Fruit fly (Drosophila melanogaster) whole organism, embryonic: Measurements from ENCODE around the gene CG32813.
A peak's percentile ranks its signal among the peaks of the same experiment; 100 is the strongest.

Experiments
- Asciz ChIP-seq: fragments of 200-800 bp; sonication (Bioruptor generic); optimal IDR thresholded peaks from 2 replicates; lab custom pipeline; 2017; ENCODE audit warnings: missing biosample characterization, mild to moderate bottlenecking, missing genetic modification characterization, missing genetic modification reagents
- Atf3 ChIP-seq: fragments of 200-800 bp; sonication (Bioruptor generic); optimal IDR thresholded peaks from 3 replicates; lab custom pipeline; 2016; ENCODE audit warnings: missing biosample characterization, missing genetic modification characterization
- CG10543 ChIP-seq: fragments of 200-800 bp; sonication (Bioruptor generic); optimal IDR thresholded peaks from 3 replicates; lab custom pipeline; 2017; ENCODE audit warnings: missing biosample characterization, mild to moderate bottlenecking, missing genetic modification characterization, moderate library complexity
- CG12744 ChIP-seq: fragments of 200-800 bp; sonication (Bioruptor generic); optimal IDR thresholded peaks from 2 replicates; lab custom pipeline; 2016; ENCODE audit warnings: missing biosample characterization, missing genetic modification characterization
- CG12769 ChIP-seq: fragments of 200-800 bp; sonication (Bioruptor generic); optimal IDR thresholded peaks from 2 replicates; lab custom pipeline; 2019; ENCODE audit warnings: missing biosample characterization, mild to moderate bottlenecking, missing genetic modification characterization, moderate library complexity
- CG14860 ChIP-seq: fragments of 200-800 bp; sonication (Bioruptor generic); IDR thresholded peaks from 3 replicates; pipeline ENCODE4 v1.3.6; 2022; ENCODE audit warnings: missing biosample characterization, missing genetic modification characterization; ENCODE audit not compliant: partially characterized antibody
- CG15011 ChIP-seq: fragments of 200-800 bp; sonication (Bioruptor generic); optimal IDR thresholded peaks from 3 replicates; lab custom pipeline; 2018; ENCODE audit warnings: missing biosample characterization, mild to moderate bottlenecking, missing genetic modification characterization
- CG15601 ChIP-seq: fragments of 200-800 bp; sonication (Bioruptor generic); optimal IDR thresholded peaks from 3 replicates; lab custom pipeline; 2019; ENCODE audit warnings: missing biosample characterization, mild to moderate bottlenecking, missing genetic modification characterization, moderate library complexity
- CG17385 ChIP-seq: fragments of 200-800 bp; sonication (Bioruptor generic); optimal IDR thresholded peaks from 3 replicates; lab custom pipeline; 2018; ENCODE audit warnings: missing biosample characterization, mild to moderate bottlenecking, missing genetic modification characterization
- CG17568 ChIP-seq: fragments of 200-800 bp; sonication (Bioruptor generic); optimal IDR thresholded peaks from 2 replicates; lab custom pipeline; 2018; ENCODE audit warnings: missing biosample characterization, mild to moderate bottlenecking, missing genetic modification characterization, moderate library complexity
- CG17912 ChIP-seq: fragments of 200-800 bp; sonication (Bioruptor generic); optimal IDR thresholded peaks from 2 replicates; lab custom pipeline; 2018; ENCODE audit warnings: missing biosample characterization, mild to moderate bottlenecking, missing genetic modification characterization
- CG18599 ChIP-seq: fragments of 200-800 bp; sonication (Bioruptor generic); optimal IDR thresholded peaks from 3 replicates; lab custom pipeline; 2017; ENCODE audit warnings: missing biosample characterization, missing genetic modification characterization, mild to moderate bottlenecking, moderate library complexity, missing genetic modification reagents
- CG18619 ChIP-seq: fragments of 200-800 bp; sonication (Bioruptor generic); optimal IDR thresholded peaks from 3 replicates; lab custom pipeline; 2017; ENCODE audit warnings: missing biosample characterization, mild to moderate bottlenecking, missing genetic modification characterization
- CG2129 ChIP-seq: fragments of 200-800 bp; sonication (Bioruptor generic); IDR thresholded peaks from 2 replicates; pipeline ENCODE4 v1.3.6; 2022; ENCODE audit warnings: missing biosample characterization, missing genetic modification characterization; ENCODE audit not compliant: partially characterized antibody
- CG2875 ChIP-seq: fragments of 200-800 bp; sonication (Bioruptor generic); optimal IDR thresholded peaks from 2 replicates; lab custom pipeline; 2017; ENCODE audit warnings: missing biosample characterization, mild to moderate bottlenecking, missing genetic modification characterization, missing genetic modification reagents
- CG2889 ChIP-seq: fragments of 200-800 bp; sonication (Bioruptor generic); IDR thresholded peaks from 3 replicates; pipeline ENCODE4 v1.3.6; 2022; ENCODE audit warnings: missing biosample characterization, missing genetic modification characterization
- CG4404 ChIP-seq: fragments of 200-800 bp; sonication (Bioruptor generic); IDR thresholded peaks from 2 replicates; pipeline ENCODE4 v1.3.6; 2022; ENCODE audit warnings: missing biosample characterization, missing genetic modification characterization
- CG4617 ChIP-seq: fragments of 200-800 bp; sonication (Bioruptor generic); optimal IDR thresholded peaks from 3 replicates; lab custom pipeline; 2016; ENCODE audit warnings: missing biosample characterization, missing genetic modification characterization, borderline replicate concordance
- CG4820 ChIP-seq: fragments of 200-800 bp; sonication (Bioruptor generic); optimal IDR thresholded peaks from 3 replicates; lab custom pipeline; 2016; ENCODE audit warnings: missing biosample characterization, missing genetic modification characterization
- CG5953 ChIP-seq: fragments of 200-800 bp; sonication (Bioruptor generic); IDR thresholded peaks from 2 replicates; pipeline ENCODE4 v1.3.6; 2022; ENCODE audit warnings: missing biosample characterization, missing genetic modification characterization
- CG8290 ChIP-seq, 3 experiments: fragments of 200-800 bp; sonication (Bioruptor generic); optimal IDR thresholded peaks; 2 replicates each; lab custom pipeline; 2016 to 2019; ENCODE audit warnings: missing biosample characterization in 3 of 3, missing genetic modification characterization in 3 of 3, mild to moderate bottlenecking in 2 of 3, moderate library complexity in 1 of 3
- Deaf1 ChIP-seq: fragments of 200-800 bp; optimal IDR thresholded peaks from 3 replicates; lab custom pipeline; 2019; ENCODE audit warnings: missing biosample characterization, mild to moderate bottlenecking, missing genetic modification characterization, moderate library complexity
- Elba2 ChIP-seq: fragments of 200-800 bp; sonication (Bioruptor generic); optimal IDR thresholded peaks from 3 replicates; lab custom pipeline; 2016; ENCODE audit warnings: missing biosample characterization, missing genetic modification characterization
- H2.0 ChIP-seq: fragments of 200-800 bp; sonication (Bioruptor generic); IDR thresholded peaks from 2 replicates; pipeline ENCODE4 v1.3.6; 2022; ENCODE audit warnings: missing biosample characterization, missing genetic modification characterization
- HLH3B ChIP-seq: fragments of 200-800 bp; sonication (Bioruptor generic); IDR thresholded peaks from 2 replicates; pipeline ENCODE4 v1.3.6; 2022; ENCODE audit warnings: missing biosample characterization, missing genetic modification characterization
- Hmr ChIP-seq: fragments of 200-800 bp; sonication (Bioruptor generic); optimal IDR thresholded peaks from 3 replicates; lab custom pipeline; 2017; ENCODE audit warnings: mild to moderate bottlenecking, missing biosample characterization, missing genetic modification reagents, missing genetic modification characterization
- Jarid2 ChIP-seq: fragments of 200-800 bp; sonication (Bioruptor generic); optimal IDR thresholded peaks from 3 replicates; lab custom pipeline; 2017; ENCODE audit warnings: mild to moderate bottlenecking, missing biosample characterization, missing genetic modification reagents, missing genetic modification characterization
- Med ChIP-seq: fragments of 200-800 bp; sonication (Bioruptor generic); peaks from one replicate; lab custom pipeline; 2016; ENCODE audit warnings: missing biosample characterization, missing genetic modification characterization, mild to moderate bottlenecking, inconsistent platforms, moderate library complexity
- NC2α ChIP-seq: fragments of 200-800 bp; sonication (Bioruptor generic); optimal IDR thresholded peaks from 2 replicates; lab custom pipeline; 2016; ENCODE audit warnings: missing biosample characterization, missing genetic modification characterization
- TFAM ChIP-seq: fragments of 200-800 bp; sonication (Bioruptor generic); optimal IDR thresholded peaks from 2 replicates; lab custom pipeline; 2017; ENCODE audit warnings: missing biosample characterization, missing genetic modification characterization, inconsistent platforms
- Xrp1 ChIP-seq: fragments of 200-800 bp; sonication (Bioruptor generic); IDR thresholded peaks from 2 replicates; pipeline ENCODE4 v1.3.6; 2022; ENCODE audit warnings: missing biosample characterization, missing genetic modification characterization
- YL-1 ChIP-seq: fragments of 200-800 bp; sonication (Bioruptor generic); optimal IDR thresholded peaks from 3 replicates; lab custom pipeline; 2017; ENCODE audit warnings: missing biosample characterization, mild to moderate bottlenecking, missing genetic modification characterization
- az2 ChIP-seq: fragments of 200-800 bp; sonication (Bioruptor generic); optimal IDR thresholded peaks from 3 replicates; lab custom pipeline; 2016; ENCODE audit warnings: missing biosample characterization, missing genetic modification characterization
- cato ChIP-seq: fragments of 200-800 bp; sonication (Bioruptor generic); optimal IDR thresholded peaks from 2 replicates; lab custom pipeline; 2016; ENCODE audit warnings: missing biosample characterization, missing genetic modification characterization, borderline replicate concordance
- disco-r ChIP-seq: fragments of 200-800 bp; sonication (Bioruptor generic); optimal IDR thresholded peaks from 2 replicates; lab custom pipeline; 2016; ENCODE audit warnings: missing biosample characterization, missing genetic modification characterization
- dmrt99B ChIP-seq: fragments of 200-800 bp; sonication (Bioruptor generic); optimal IDR thresholded peaks from 2 replicates; lab custom pipeline; 2018; ENCODE audit warnings: missing biosample characterization, mild to moderate bottlenecking, missing genetic modification characterization, moderate library complexity
- jumu ChIP-seq: fragments of 200-800 bp; sonication (Bioruptor generic); optimal IDR thresholded peaks from 3 replicates; lab custom pipeline; 2016; ENCODE audit warnings: missing biosample characterization, missing genetic modification characterization
- lab ChIP-seq: fragments of 200-800 bp; sonication (Bioruptor generic); optimal IDR thresholded peaks from 3 replicates; lab custom pipeline; 2017; ENCODE audit warnings: missing biosample characterization, missing genetic modification characterization, mild to moderate bottlenecking, moderate library complexity, missing genetic modification reagents
- lilli ChIP-seq: fragments of 200-800 bp; sonication (Bioruptor generic); optimal IDR thresholded peaks from 3 replicates; lab custom pipeline; 2016; ENCODE audit warnings: missing biosample characterization, missing genetic modification characterization
- odd ChIP-seq: fragments of 200-800 bp; sonication (Bioruptor generic); optimal IDR thresholded peaks from 2 replicates; lab custom pipeline; 2017; ENCODE audit warnings: missing biosample characterization, mild to moderate bottlenecking, missing genetic modification characterization
- org-1 ChIP-seq: fragments of 200-800 bp; sonication (Bioruptor generic); optimal IDR thresholded peaks from 2 replicates; lab custom pipeline; 2017; ENCODE audit warnings: missing biosample characterization, missing genetic modification characterization
- pros ChIP-seq: fragments of 200-800 bp; sonication (Bioruptor generic); optimal IDR thresholded peaks from 3 replicates; lab custom pipeline; 2019; ENCODE audit warnings: missing biosample characterization, mild to moderate bottlenecking, missing genetic modification characterization, moderate library complexity
- sens ChIP-seq: fragments of 200-800 bp; sonication (Bioruptor generic); peaks from one replicate; lab custom pipeline; 2016; ENCODE audit warnings: missing biosample characterization, missing genetic modification characterization
- sob ChIP-seq: fragments of 200-800 bp; sonication (Bioruptor generic); IDR thresholded peaks from 2 replicates; pipeline ENCODE4 v1.3.6; 2022; ENCODE audit warnings: missing biosample characterization, missing genetic modification characterization
- ssp ChIP-seq: fragments of 200-800 bp; sonication (Bioruptor generic); IDR thresholded peaks from 2 replicates; pipeline ENCODE4 v1.3.6; 2022; ENCODE audit warnings: missing biosample characterization, missing genetic modification characterization
- stwl ChIP-seq: fragments of 200-800 bp; sonication (Bioruptor generic); optimal IDR thresholded peaks from 3 replicates; lab custom pipeline; 2018; ENCODE audit warnings: missing biosample characterization, mild to moderate bottlenecking, missing genetic modification characterization, moderate library complexity
- sug ChIP-seq: fragments of 200-800 bp; optimal IDR thresholded peaks from 2 replicates; lab custom pipeline; 2019; ENCODE audit warnings: missing biosample characterization, mild to moderate bottlenecking, missing genetic modification characterization, moderate library complexity
- wdn ChIP-seq: fragments of 200-800 bp; sonication (Bioruptor generic); IDR thresholded peaks from 2 replicates; pipeline ENCODE4 v1.3.6; 2022; ENCODE audit warnings: missing biosample characterization, missing genetic modification characterization
- wek ChIP-seq: fragments of 200-800 bp; sonication (Bioruptor generic); optimal IDR thresholded peaks from 3 replicates; lab custom pipeline; 2018; ENCODE audit warnings: missing biosample characterization, mild to moderate bottlenecking, missing genetic modification characterization, moderate library complexity

Gene CG32813

dm6 chrX:1384232-1384631 is 3.5 kb downstream of the CG32813 start:
- TF ChIP-seq CG14860 (no peak), jumu (GFP tag; lab: Kevin White, UChicago) (no peak), wek (GFP tag; lab: Kevin White, UChicago) (no peak), Atf3 (GFP tag; lab: Kevin White, UChicago) (no peak), CG2875 (no peak), CG2129 (GFP tag; lab: Robert Waterston, UW) (no peak), disco-r (no peak), CG4617 (GFP tag; lab: Kevin White, UChicago) (no peak), cato (GFP tag; lab: Kevin White, UChicago) (no peak), az2 (GFP tag; lab: Kevin White, UChicago) (no peak), CG2889 (no peak), Med (GFP tag; lab: Kevin White, UChicago) (peak; percentile 21), CG5953 (GFP tag; lab: Robert Waterston, UW) (no peak), stwl (tag; lab: Kevin White, UChicago) (no peak), org-1 (GFP tag; lab: Kevin White, UChicago) (no peak), odd (no peak), lilli (GFP tag; lab: Kevin White, UChicago) (no peak), ssp (GFP tag; lab: Robert Waterston, UW) (no peak), Deaf1 (tag; lab: Kevin White, UChicago) (peak; percentile 61), CG12769 (peak; percentile 82), CG17568 (GFP tag; lab: Kevin White, UChicago) (no peak), sens (GFP tag; lab: Kevin White, UChicago) (peak; percentile 19)
- TF ChIP-seq, all 482 proteins: peak for 4

dm6 chrX:1387149-1387752 is 6.5 kb downstream of the CG32813 start:
- TF ChIP-seq CG17912 (GFP tag; lab: Kevin White, UChicago), result peak; percentile 32
- TF ChIP-seq H2.0, result no peak
- TF ChIP-seq lab (GFP tag; lab: Kevin White, UChicago), result peak; percentile 51
- no peak for TF ChIP-seq CG4404
- TF ChIP-seq Xrp1, result 0 out of 2 replicates have a peak, but pooled peaks have one; percentile 22
- no peak for TF ChIP-seq Jarid2 (GFP tag; lab: Kevin White, UChicago)
- no peak for TF ChIP-seq CG8290 (GFP tag; optimal IDR thresholded peaks at IDR 0.05; lab: Kevin White, UChicago)
- peak in 1 of 2 experiments; percentile 34 for TF ChIP-seq CG8290 (tag; optimal IDR thresholded peaks at IDR 0.05; lab: Kevin White, UChicago)
- TF ChIP-seq NC2α (GFP tag; lab: Kevin White, UChicago), result no peak
- peak; percentile 19 for TF ChIP-seq Asciz (GFP tag; lab: Kevin White, UChicago)
- TF ChIP-seq CG18619, result peak; percentile 7
- peak; percentile 47 for TF ChIP-seq CG15601 (tag; lab: Kevin White, UChicago)
- TF ChIP-seq sob (GFP tag; lab: Robert Waterston, UW), result 0 out of 2 replicates have a peak, but pooled peaks have one; percentile 8
- peak; percentile 4 for TF ChIP-seq sug
- no peak for TF ChIP-seq YL-1
- peak; percentile 7; the same call in 1 of the 2 replicates for TF ChIP-seq HLH3B
- peak; percentile 20 for TF ChIP-seq CG17385 (GFP tag; lab: Kevin White, UChicago)
- peak; percentile 47 for TF ChIP-seq CG2875
- peak; percentile 31 for TF ChIP-seq Hmr (GFP tag; lab: Kevin White, UChicago)
- TF ChIP-seq pros (GFP tag; lab: Kevin White, UChicago), result peak; percentile 4
- TF ChIP-seq CG18599, result peak; percentile 3
- TF ChIP-seq CG10543 (GFP tag; lab: Kevin White, UChicago), result peak; percentile 72
- TF ChIP-seq CG4820, result no peak
- TF ChIP-seq TFAM, result no peak
- TF ChIP-seq Med (GFP tag; lab: Kevin White, UChicago), result peak; percentile 58
- no peak for TF ChIP-seq CG15011
- peak; percentile 12 for TF ChIP-seq dmrt99B (tag; lab: Kevin White, UChicago)
- no peak for TF ChIP-seq CG12744
- no peak for TF ChIP-seq Elba2 (GFP tag; lab: Kevin White, UChicago)
- TF ChIP-seq wdn (GFP tag; lab: Robert Waterston, UW), result no peak
